Fruit fly (Drosophila melanogaster): ENCODE measurements around the gene CG8326.

CG8326 gene

dm6 chrX:17631996-17632612 is 2.8 kb upstream of the CG8326 start, which contains the start of the genes corolla and ND-24:
Gene corolla (minus strand): TSS chrX:17632047.
Gene ND-24 (plus strand): TSS chrX:17632089.
- peak; percentile 81 for TF ChIP-seq CG14711 (tag; optimal IDR thresholded peaks at IDR 0.05)
- TF ChIP-seq CG7101 (tag; optimal IDR thresholded peaks at IDR 0.05), result peak; percentile 88
- TF ChIP-seq Clk (GFP tag; optimal IDR thresholded peaks at IDR 0.05), result peak; percentile 41
- peak; percentile 84 for TF ChIP-seq CG11617 (GFP tag; optimal IDR thresholded peaks at IDR 0.05)
- TF ChIP-seq cnc (optimal IDR thresholded peaks at IDR 0.05), result no peak
- TF ChIP-seq tj (GFP tag; optimal IDR thresholded peaks at IDR 0.05), result peak; percentile 58
- TF ChIP-seq cic (GFP tag; optimal IDR thresholded peaks at IDR 0.05), result peak; percentile 10
- peak; percentile 74 for TF ChIP-seq CG33017 (tag; optimal IDR thresholded peaks at IDR 0.05)
- no peak for TF ChIP-seq CG5204 (GFP tag; optimal IDR thresholded peaks at IDR 0.05)
- peak; percentile 92 for TF ChIP-seq bab1 (GFP tag; optimal IDR thresholded peaks at IDR 0.05)
- TF ChIP-seq Mnt (GFP tag; optimal IDR thresholded peaks at IDR 0.05), result peak; percentile 86
- TF ChIP-seq pad (GFP tag; optimal IDR thresholded peaks at IDR 0.05), result peak; percentile 61
- peak; percentile 81 for TF ChIP-seq Crg-1 (GFP tag; optimal IDR thresholded peaks at IDR 0.05)
- no peak for TF ChIP-seq kay (GFP tag; ENCODE audit: borderline replicate concordance)
- peak; percentile 70 for TF ChIP-seq ovo (GFP tag; optimal IDR thresholded peaks at IDR 0.05)
- peak; percentile 91 for TF ChIP-seq CG1620 (GFP tag; optimal IDR thresholded peaks at IDR 0.05)
- TF ChIP-seq CG7045 (GFP tag; optimal IDR thresholded peaks at IDR 0.05), result peak; percentile 19
- TF ChIP-seq CG12768 (GFP tag; optimal IDR thresholded peaks at IDR 0.05), result peak; percentile 56
- no peak for TF ChIP-seq Hr96 (GFP tag; optimal IDR thresholded peaks at IDR 0.05)
- no peak for TF ChIP-seq toe (GFP tag; optimal IDR thresholded peaks at IDR 0.05)

- TF ChIP-seq Clk (GFP tag; optimal IDR thresholded peaks at IDR 0.05) (no peak), CG12768 (GFP tag; optimal IDR thresholded peaks at IDR 0.05) (peak; percentile 7), ovo (GFP tag; optimal IDR thresholded peaks at IDR 0.05) (peak; percentile 48), Mnt (GFP tag; optimal IDR thresholded peaks at IDR 0.05) (peak; percentile 81), CG7045 (GFP tag; optimal IDR thresholded peaks at IDR 0.05) (no peak), tj (GFP tag; optimal IDR thresholded peaks at IDR 0.05) (peak; percentile 79), CG1620 (GFP tag; optimal IDR thresholded peaks at IDR 0.05) (peak; percentile 46), CG33017 (tag; optimal IDR thresholded peaks at IDR 0.05) (peak; percentile 21), Crg-1 (GFP tag; optimal IDR thresholded peaks at IDR 0.05) (peak; percentile 31), kay (GFP tag; ENCODE audit: borderline replicate concordance) (no peak), CG7101 (tag; optimal IDR thresholded peaks at IDR 0.05) (peak; percentile 33), bab1 (GFP tag; optimal IDR thresholded peaks at IDR 0.05) (peak; percentile 67), toe (GFP tag; optimal IDR thresholded peaks at IDR 0.05) (no peak), CG5204 (GFP tag; optimal IDR thresholded peaks at IDR 0.05) (no peak), cic (GFP tag; optimal IDR thresholded peaks at IDR 0.05) (no peak)
These were observed 2.0 kb downstream of the CG8326 start, which contains the start of gene stas for dm6 chrX:17627090-17627992. Gene stas (minus strand): TSS chrX:17627895.

DNA sequence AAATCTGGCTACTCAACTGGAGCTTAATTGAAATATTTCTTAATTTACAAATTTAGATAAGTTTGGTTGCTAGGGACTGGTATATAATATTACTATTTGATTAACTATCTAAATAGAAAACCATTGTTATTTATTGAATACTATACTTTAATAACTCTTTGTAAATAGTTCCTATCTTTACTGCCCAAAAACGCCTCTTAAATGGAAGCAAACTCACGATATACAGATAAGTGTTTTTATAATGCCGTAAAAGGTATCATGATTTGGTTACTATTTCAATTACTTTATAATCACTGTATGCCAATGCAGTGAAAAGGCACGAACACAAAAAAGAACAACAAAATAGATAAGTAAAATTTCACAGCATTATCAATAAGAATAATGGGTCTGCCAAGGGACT is 3.5 kb downstream of the CG8326 start:
- TF ChIP-seq CG14711 (tag; optimal IDR thresholded peaks at IDR 0.05) (peak; percentile 47), cic (GFP tag; optimal IDR thresholded peaks at IDR 0.05) (peak; percentile 56), CG12768 (GFP tag; optimal IDR thresholded peaks at IDR 0.05) (no peak), CG11617 (GFP tag; optimal IDR thresholded peaks at IDR 0.05) (peak; percentile 45), bab1 (GFP tag; optimal IDR thresholded peaks at IDR 0.05) (peak; percentile 33), CG1620 (GFP tag; optimal IDR thresholded peaks at IDR 0.05) (no peak), tj (GFP tag; optimal IDR thresholded peaks at IDR 0.05) (no peak), kay (GFP tag; ENCODE audit: borderline replicate concordance) (peak; percentile 26), CG5204 (GFP tag; optimal IDR thresholded peaks at IDR 0.05) (no peak), CG7101 (tag; optimal IDR thresholded peaks at IDR 0.05) (peak; percentile 71), toe (GFP tag; optimal IDR thresholded peaks at IDR 0.05) (no peak), CG7045 (GFP tag; optimal IDR thresholded peaks at IDR 0.05) (no peak), Hr96 (GFP tag; optimal IDR thresholded peaks at IDR 0.05) (no peak), pad (GFP tag; optimal IDR thresholded peaks at IDR 0.05) (peak; percentile 6), CG33017 (tag; optimal IDR thresholded peaks at IDR 0.05) (peak; percentile 66)

dm6 chrX:17624983-17625401 is 4.3 kb downstream of the CG8326 start:
- peak; percentile 99 for TF ChIP-seq CG7101 (tag; optimal IDR thresholded peaks at IDR 0.05)
- TF ChIP-seq toe (GFP tag; optimal IDR thresholded peaks at IDR 0.05), result peak; percentile 88
- peak; percentile 90 for TF ChIP-seq CG7045 (GFP tag; optimal IDR thresholded peaks at IDR 0.05)
- peak; percentile 68 for TF ChIP-seq cic (GFP tag; optimal IDR thresholded peaks at IDR 0.05)
- TF ChIP-seq Clk (GFP tag; optimal IDR thresholded peaks at IDR 0.05), result peak; percentile 85
- TF ChIP-seq CG14711 (tag; optimal IDR thresholded peaks at IDR 0.05), result peak; percentile 96
- peak; percentile 97 for TF ChIP-seq Crg-1 (GFP tag; optimal IDR thresholded peaks at IDR 0.05)
- TF ChIP-seq bab1 (GFP tag; optimal IDR thresholded peaks at IDR 0.05), result peak; percentile 99
- TF ChIP-seq tj (GFP tag; optimal IDR thresholded peaks at IDR 0.05), result peak; percentile 98
- peak; percentile 96 for TF ChIP-seq CG33017 (tag; optimal IDR thresholded peaks at IDR 0.05)
- TF ChIP-seq CG12768 (GFP tag; optimal IDR thresholded peaks at IDR 0.05), result peak; percentile 94
- peak; percentile 98 for TF ChIP-seq Hr96 (GFP tag; optimal IDR thresholded peaks at IDR 0.05)
- peak; percentile 93 for TF ChIP-seq pad (GFP tag; optimal IDR thresholded peaks at IDR 0.05)
- peak; percentile 96 for TF ChIP-seq Mnt (GFP tag; optimal IDR thresholded peaks at IDR 0.05)
- TF ChIP-seq ovo (GFP tag; optimal IDR thresholded peaks at IDR 0.05), result peak; percentile 90
- TF ChIP-seq CG5204 (GFP tag; optimal IDR thresholded peaks at IDR 0.05), result peak; percentile 93
- TF ChIP-seq CG11617 (GFP tag; optimal IDR thresholded peaks at IDR 0.05), result peak; percentile 99
- TF ChIP-seq kay (GFP tag; ENCODE audit: borderline replicate concordance), result peak; percentile 54
- TF ChIP-seq cnc (optimal IDR thresholded peaks at IDR 0.05), result no peak
- peak; percentile 97 for TF ChIP-seq CG1620 (GFP tag; optimal IDR thresholded peaks at IDR 0.05)
